Worm (Caenorhabditis elegans) whole organism, L1 larva: Measurements from ENCODE around the gene Y75B8A.24.

Experiments used
- C34B4.2 ChIP-seq: sonication (generic microtip); optimal IDR thresholded peaks from 2 replicates; lab custom pipeline; 2017; ENCODE audit warnings: mild to moderate bottlenecking, missing genetic modification characterization, missing compliant biosample characterization
- F16B12.6 ChIP-seq: fragments of 150-350 bp; optimal IDR thresholded peaks from 2 replicates; lab custom pipeline; 2014; ENCODE audit warnings: missing biosample characterization, missing genetic modification characterization
- Y116A8C.19 ChIP-seq: sonication (generic microtip); optimal IDR thresholded peaks from 2 replicates; lab custom pipeline; 2016; ENCODE audit warnings: missing compliant biosample characterization, missing genetic modification characterization, borderline replicate concordance
- aha-1 ChIP-seq: fragments of 150-350 bp; optimal IDR thresholded peaks from 2 replicates; lab custom pipeline; 2014; ENCODE audit warnings: missing biosample characterization, missing genetic modification characterization
- blmp-1 ChIP-seq: fragments of 150-350 bp; optimal IDR thresholded peaks from 2 replicates; lab custom pipeline; 2014; ENCODE audit warnings: missing biosample characterization, missing genetic modification characterization
- ceh-88 ChIP-seq: fragments of 200-800 bp; sonication (Bioruptor generic); IDR thresholded peaks from 2 replicates; pipeline ENCODE4 v1.3.6; 2022; ENCODE audit warnings: missing genetic modification characterization, missing compliant biosample characterization
- ces-1 ChIP-seq: fragments of 150-350 bp; optimal IDR thresholded peaks from 2 replicates; lab custom pipeline; 2014; ENCODE audit warnings: missing biosample characterization, missing genetic modification reagents, missing genetic modification characterization
- efl-1 ChIP-seq, 4 experiments: fragments of 150-350 bp; optimal IDR thresholded peaks in 3 of 4; peaks in 1 of 4; 1 replicate in 1 of 4; 2 replicates in 3 of 4; lab custom pipeline; 2014; ENCODE audit warnings: missing biosample characterization in 2 of 4, missing genetic modification characterization in 2 of 4, missing genetic modification reagents in 2 of 4
- egl-13 ChIP-seq: sonication (generic microtip); optimal IDR thresholded peaks from 2 replicates; lab custom pipeline; 2016; ENCODE audit warnings: missing genotype, missing genetic modification reagents, missing genetic modification characterization, missing compliant biosample characterization
- elt-2 ChIP-seq: sonication (generic microtip); optimal IDR thresholded peaks from 2 replicates; lab custom pipeline; 2016; ENCODE audit warnings: missing genetic modification characterization, mild to moderate bottlenecking, inconsistent platforms, missing compliant biosample characterization, missing genetic modification reagents
- fkh-4 ChIP-seq: sonication (generic microtip); optimal IDR thresholded peaks from 2 replicates; lab custom pipeline; 2016; ENCODE audit warnings: missing compliant biosample characterization, missing genetic modification characterization, borderline replicate concordance
- grh-1 ChIP-seq: fragments of 200-800 bp; sonication (Bioruptor generic); IDR thresholded peaks from 2 replicates; pipeline ENCODE4 v1.3.6; 2022; ENCODE audit warnings: missing genetic modification reagents, missing genetic modification characterization, missing compliant biosample characterization
- hpl-2 ChIP-seq: fragments of 150-350 bp; optimal IDR thresholded peaks from 2 replicates; lab custom pipeline; 2014; ENCODE audit warnings: missing biosample characterization, missing genetic modification reagents, missing genetic modification characterization
- jun-1 ChIP-seq: fragments of 150-350 bp; optimal IDR thresholded peaks from 2 replicates; lab custom pipeline; 2014; ENCODE audit warnings: missing biosample characterization, missing genetic modification reagents, missing genetic modification characterization
- lin-13 ChIP-seq: fragments of 150-350 bp; optimal IDR thresholded peaks from 2 replicates; lab custom pipeline; 2014; ENCODE audit warnings: missing biosample characterization, missing genetic modification reagents, missing genetic modification characterization
- lin-35 ChIP-seq, 2 experiments: fragments of 150-350 bp; optimal IDR thresholded peaks; 2 replicates each; lab custom pipeline; 2014; ENCODE audit warnings: missing biosample characterization in 2 of 2, missing genetic modification characterization in 2 of 2, missing genetic modification reagents in 2 of 2
- lin-39 ChIP-seq: fragments of 150-350 bp; optimal IDR thresholded peaks from 2 replicates; lab custom pipeline; 2014; ENCODE audit warnings: missing biosample characterization, missing genetic modification reagents, missing genetic modification characterization
- lir-3 ChIP-seq: sonication (generic microtip); optimal IDR thresholded peaks from 2 replicates; lab custom pipeline; 2016; ENCODE audit warnings: mild to moderate bottlenecking, missing genetic modification characterization, moderate library complexity, missing compliant biosample characterization; ENCODE audit not compliant: poor library complexity
- nhr-11 ChIP-seq: fragments of 150-350 bp; optimal IDR thresholded peaks from 2 replicates; lab custom pipeline; 2014; ENCODE audit warnings: missing biosample characterization, missing genetic modification characterization
- nhr-19 ChIP-seq: fragments of 200-800 bp; sonication (Bioruptor generic); conservative IDR thresholded peaks from 2 replicates; pipeline ENCODE4 v1.3.6; 2022; ENCODE audit warnings: missing genetic modification characterization, missing compliant biosample characterization
- nhr-20 ChIP-seq: sonication (generic microtip); optimal IDR thresholded peaks from 2 replicates; lab custom pipeline; 2016; ENCODE audit warnings: mild to moderate bottlenecking, missing genetic modification characterization, missing compliant biosample characterization
- nhr-237 ChIP-seq: fragments of 150-350 bp; optimal IDR thresholded peaks from 2 replicates; lab custom pipeline; 2014; ENCODE audit warnings: missing biosample characterization, missing genetic modification characterization
- nhr-28 ChIP-seq: fragments of 150-350 bp; optimal IDR thresholded peaks from 2 replicates; lab custom pipeline; 2014; ENCODE audit warnings: missing biosample characterization, missing genetic modification characterization
- nhr-71 ChIP-seq: sonication (generic microtip); optimal IDR thresholded peaks from 2 replicates; lab custom pipeline; 2016; ENCODE audit warnings: mild to moderate bottlenecking, missing genetic modification characterization, moderate library complexity, missing compliant biosample characterization
- nhr-85 ChIP-seq: sonication (generic microtip); peaks from one replicate; lab custom pipeline; 2016; ENCODE audit warnings: missing genetic modification characterization, inconsistent platforms, missing compliant biosample characterization
- nhr-90 ChIP-seq: sonication (generic microtip); optimal IDR thresholded peaks from 2 replicates; lab custom pipeline; 2016; ENCODE audit warnings: mild to moderate bottlenecking, missing genetic modification characterization, missing compliant biosample characterization; ENCODE audit not compliant: poor library complexity
- pax-3 ChIP-seq: fragments of 200-800 bp; sonication (Bioruptor generic); optimal IDR thresholded peaks from 2 replicates; lab custom pipeline; 2018; ENCODE audit warnings: mild to moderate bottlenecking, missing genetic modification characterization, moderate library complexity, missing compliant biosample characterization
- pqm-1 ChIP-seq: sonication (generic microtip); optimal IDR thresholded peaks from 3 replicates; lab custom pipeline; 2017; ENCODE audit warnings: missing biosample characterization, missing genetic modification characterization
- rnt-1 ChIP-seq: sonication (generic microtip); optimal IDR thresholded peaks from 2 replicates; lab custom pipeline; 2016; ENCODE audit warnings: mild to moderate bottlenecking, missing genetic modification characterization, moderate library complexity, missing compliant biosample characterization
- snpc-4 ChIP-seq: fragments of 150-350 bp; optimal IDR thresholded peaks from 2 replicates; lab custom pipeline; 2014; ENCODE audit warnings: missing biosample characterization, missing genetic modification characterization
- snu-23 ChIP-seq: sonication (generic microtip); optimal IDR thresholded peaks from 2 replicates; lab custom pipeline; 2016; ENCODE audit warnings: missing genetic modification characterization, missing compliant biosample characterization
- sup-37 ChIP-seq: fragments of 200-800 bp; sonication (Bioruptor generic); optimal IDR thresholded peaks from 2 replicates; lab custom pipeline; 2018; ENCODE audit warnings: mild to moderate bottlenecking, missing genetic modification characterization, missing compliant biosample characterization
- tbx-2 ChIP-seq: sonication (generic microtip); optimal IDR thresholded peaks from 2 replicates; lab custom pipeline; 2016; ENCODE audit warnings: missing genetic modification characterization, missing compliant biosample characterization
- tlp-1 ChIP-seq: fragments of 150-350 bp; optimal IDR thresholded peaks from 2 replicates; lab custom pipeline; 2014; ENCODE audit warnings: missing biosample characterization, missing genetic modification characterization
- unc-30 ChIP-seq: sonication (generic microtip); optimal IDR thresholded peaks from 2 replicates; lab custom pipeline; 2017; ENCODE audit warnings: missing biosample characterization, missing genetic modification characterization
- unc-62 ChIP-seq: fragments of 150-350 bp; optimal IDR thresholded peaks from 2 replicates; lab custom pipeline; 2014; ENCODE audit warnings: missing biosample characterization, missing genetic modification reagents, missing genetic modification characterization
- zip-4 ChIP-seq: fragments of 200-800 bp; sonication (Bioruptor generic); optimal IDR thresholded peaks from 2 replicates; lab custom pipeline; 2018; ENCODE audit warnings: mild to moderate bottlenecking, missing genetic modification characterization, moderate library complexity, missing compliant biosample characterization
- ztf-11 ChIP-seq, 2 experiments: sonication (generic microtip); optimal IDR thresholded peaks; 2 replicates each; lab custom pipeline; 2016 to 2017; ENCODE audit warnings: missing genetic modification characterization in 2 of 2, missing biosample characterization in 1 of 2, missing compliant biosample characterization in 1 of 2

Y75B8A.24 gene

DNA sequence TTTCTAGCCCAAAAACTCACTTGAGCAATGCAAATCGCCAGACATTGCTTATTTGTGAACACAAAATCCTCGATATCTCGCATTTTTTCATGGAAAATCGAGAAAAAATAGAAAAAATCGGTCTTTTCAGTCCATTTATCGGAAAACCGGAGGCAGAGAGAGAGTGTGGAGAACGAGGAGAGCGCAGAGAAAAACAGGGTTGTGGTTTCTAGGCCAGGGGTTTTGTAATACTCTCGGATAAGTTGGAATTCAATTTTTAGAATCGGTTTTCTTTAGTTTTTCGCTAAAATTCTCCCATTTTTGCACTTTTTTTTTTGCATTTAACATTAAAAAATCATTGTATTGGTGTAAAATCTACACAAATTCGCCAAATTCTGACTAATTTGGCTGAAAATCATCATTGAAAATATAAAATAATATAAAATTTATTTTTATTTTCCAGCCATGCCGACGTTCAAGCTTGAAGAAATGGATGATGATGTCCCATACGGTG, at the start of gene Y75B8A.24, which contains the start of gene Y75B8A.25 (continued):
- TF ChIP-seq rnt-1 (tag; lab: Kevin White, UChicago) (peak; percentile 99), ces-1 (no peak), zip-4 (GFP tag; lab: Kevin White, UChicago) (peak; percentile 31), snu-23 (peak; percentile 89), pax-3 (peak; percentile 85), lir-3 (tag; lab: Kevin White, UChicago) (no peak), snpc-4 (tag; lab: Kevin White, UChicago) (peak; percentile 87), grh-1 (GFP tag; lab: Robert Waterston, UW) (peak; percentile 87), Y116A8C.19 (tag; lab: Kevin White, UChicago) (peak; percentile 78), lin-13 (peak; percentile 46), fkh-4 (tag; lab: Kevin White, UChicago) (peak; percentile 97), C34B4.2 (tag; lab: Kevin White, UChicago) (peak; percentile 56), egl-13 (peak; percentile 93), nhr-85 (peak; percentile 95), lin-39 (tag; lab: Kevin White, UChicago) (peak; percentile 78), blmp-1 (tag; lab: Kevin White, UChicago) (peak; percentile 26), unc-62 (GFP tag; lab: Kevin White, UChicago) (peak; percentile 14), hpl-2 (GFP tag; lab: Kevin White, UChicago) (no peak), nhr-20 (tag; lab: Kevin White, UChicago) (peak; percentile 84), ceh-88 (GFP tag; lab: Robert Waterston, UW) (peak; percentile 38; the same call in 1 of the 2 replicates), nhr-237 (tag; lab: Kevin White, UChicago) (no peak), nhr-90 (tag; lab: Kevin White, UChicago) (peak; percentile 95), nhr-28 (tag; lab: Kevin White, UChicago) (no peak), F16B12.6 (tag; lab: Kevin White, UChicago) (peak; percentile 51), nhr-19 (GFP tag; lab: Robert Waterston, UW) (peak; percentile 86), aha-1 (tag; lab: Kevin White, UChicago) (peak; percentile 1), lin-35 (GFP tag; optimal IDR thresholded peaks at IDR 0.05; lab: Kevin White, UChicago) (peak; percentile 83 to 84), tlp-1 (tag; lab: Kevin White, UChicago) (no peak), unc-30 (tag; lab: Kevin White, UChicago) (no peak), sup-37 (peak; percentile 75), ztf-11 (tag; optimal IDR thresholded peaks at IDR 0.05; lab: Kevin White, UChicago) (peak in 1 of 2 experiments; percentile 95), nhr-11 (tag; lab: Kevin White, UChicago) (peak; percentile 48)
- TF ChIP-seq, all 84 proteins: peak for 58

DNA sequence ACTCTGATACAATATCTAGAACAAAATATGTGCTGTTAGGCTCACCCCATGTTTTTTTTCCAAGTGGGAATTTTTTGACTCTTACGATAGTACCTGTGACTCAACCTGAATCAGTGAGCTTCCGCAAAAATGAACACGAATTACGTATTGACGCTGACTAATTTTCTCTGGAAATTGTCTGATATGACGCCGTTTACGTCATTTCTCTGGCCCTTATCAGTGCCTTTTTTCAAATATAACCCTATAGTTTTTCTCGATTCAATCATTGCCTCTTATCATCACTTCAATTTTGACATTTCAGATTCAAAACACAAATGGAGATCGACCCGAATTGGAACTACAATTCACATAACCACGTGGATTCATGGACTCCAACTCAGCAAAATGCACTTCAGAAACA, 45.2 kb upstream of the Y75B8A.24 start, which contains the start of gene Y75B8A.28:
Gene Y75B8A.28 (plus strand): TSS at position 296 of the 400 bp plus-strand sequence.
- peak in 1 of 2 experiments; percentile 18 for TF ChIP-seq lin-35 (GFP tag; optimal IDR thresholded peaks at IDR 0.05; lab: Kevin White, UChicago)
- peak; percentile 97 for TF ChIP-seq pqm-1 (tag; lab: Kevin White, UChicago)
- TF ChIP-seq nhr-71 (tag; lab: Kevin White, UChicago), result no peak
- TF ChIP-seq nhr-90 (tag; lab: Kevin White, UChicago), result no peak
- no peak for TF ChIP-seq unc-62 (GFP tag; lab: Kevin White, UChicago)
- peak; percentile 13 for TF ChIP-seq tlp-1 (tag; lab: Kevin White, UChicago)
- peak; percentile 78 for TF ChIP-seq jun-1
- TF ChIP-seq pax-3, result peak; percentile 52
- peak; percentile 80 for TF ChIP-seq elt-2 (tag; lab: Kevin White, UChicago)
- TF ChIP-seq efl-1 (optimal IDR thresholded peaks at IDR 0.05; lab: Kevin White, UChicago), result no peak
- peak in 1 of 2 experiments; percentile 60 for TF ChIP-seq efl-1 (GFP tag; optimal IDR thresholded peaks at IDR 0.05 in 1 of 2; lab: Kevin White, UChicago)
- TF ChIP-seq tbx-2 (tag; lab: Kevin White, UChicago), result no peak
